Fruit fly (Drosophila melanogaster): ENCODE data around the gene CG43219.

The CG43219 gene

DNA sequence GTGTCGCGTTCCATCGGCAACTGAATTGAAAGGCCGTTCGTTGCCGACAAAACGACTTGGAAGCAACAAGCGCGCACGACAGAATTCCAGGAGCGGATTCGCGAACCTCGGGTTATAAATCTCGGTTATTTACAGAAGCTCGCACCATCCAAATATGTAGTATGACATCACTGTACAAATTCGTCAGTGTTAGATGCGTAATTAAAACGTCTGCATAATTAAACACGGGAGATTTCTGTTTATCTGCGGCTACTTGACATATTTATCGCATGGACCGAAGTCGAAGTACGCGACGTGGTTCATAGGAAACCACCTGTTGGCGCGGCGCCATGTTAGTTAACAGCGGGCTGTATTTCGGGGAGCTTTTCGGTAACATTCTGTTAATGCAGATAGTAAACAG lies 48.3 kb upstream of the CG43219 start, which contains the start of gene Ac78C (continued):
- TF ChIP-seq grau (tag; optimal IDR thresholded peaks at IDR 0.05) (peak; percentile 83), tgo (GFP tag; IDR thresholded peaks at IDR 0.05) (peak; percentile 84), ems (GFP tag; optimal IDR thresholded peaks at IDR 0.05) (peak; percentile 85), repo (GFP tag; optimal IDR thresholded peaks at IDR 0.05) (peak; percentile 91), ttk (GFP tag; IDR thresholded peaks at IDR 0.05) (peak; percentile 75), CG5245 (GFP tag; optimal IDR thresholded peaks at IDR 0.05) (peak; percentile 73), CG9609 (GFP tag; optimal IDR thresholded peaks at IDR 0.05) (peak; percentile 82), peb (GFP tag; IDR thresholded peaks at IDR 0.05) (peak; percentile 54), CG11093 (GFP tag; IDR thresholded peaks at IDR 0.05) (peak; percentile 66; the same call in 2 of the 3 replicates), CG32767 (GFP tag; IDR thresholded peaks at IDR 0.05) (peak; percentile 77), jigr1 (GFP tag; IDR thresholded peaks at IDR 0.05) (peak; percentile 39; the same call in 1 of the 3 replicates), CG13296 (GFP tag; optimal IDR thresholded peaks at IDR 0.05) (peak; percentile 96), CG13775 (GFP tag; optimal IDR thresholded peaks at IDR 0.05) (peak; percentile 51), Sox102F (GFP tag; optimal IDR thresholded peaks at IDR 0.05) (peak; percentile 77), CG11696 (GFP tag; IDR thresholded peaks at IDR 0.05) (0 out of 2 replicates have a peak, but pooled peaks have one; percentile 47), CG1024 (GFP tag; IDR thresholded peaks at IDR 0.05) (peak; percentile 49; the same call in 1 of the 2 replicates), CG7271 (tag; optimal IDR thresholded peaks at IDR 0.05) (peak; percentile 37), wek (GFP tag; optimal IDR thresholded peaks at IDR 0.05) (peak; percentile 77), Ssrp (tag; optimal IDR thresholded peaks at IDR 0.05) (no peak), CG1602 (GFP tag; optimal IDR thresholded peaks at IDR 0.05) (peak; percentile 31), dmrt11E (tag; optimal IDR thresholded peaks at IDR 0.05) (no peak), corto (GFP tag; optimal IDR thresholded peaks at IDR 0.05) (no peak), Sry-δ (GFP tag; optimal IDR thresholded peaks at IDR 0.05) (peak; percentile 32), CG17328 (GFP tag; IDR thresholded peaks at IDR 0.05) (peak; percentile 72), CG2129 (GFP tag; IDR thresholded peaks at IDR 0.05; ENCODE audit: partially characterized antibody) (no peak), bab2 (GFP tag; optimal IDR thresholded peaks at IDR 0.05) (peak; percentile 90), CG11085 (GFP tag; IDR thresholded peaks at IDR 0.05) (peak; percentile 82), pho (GFP tag; optimal IDR thresholded peaks at IDR 0.05) (peak; percentile 82), abd-A (tag; optimal IDR thresholded peaks at IDR 0.05) (peak; percentile 88), kah (GFP tag; optimal IDR thresholded peaks at IDR 0.05) (peak; percentile 99), CG42726 (GFP tag; IDR thresholded peaks at IDR 0.05; ENCODE audit: partially characterized antibody) (0 out of 2 replicates have a peak, but pooled peaks have one; percentile 29), tap (tag; optimal IDR thresholded peaks at IDR 0.05) (peak; percentile 76), fd3F (GFP tag; optimal IDR thresholded peaks at IDR 0.05) (peak; percentile 88), gro (GFP tag; optimal IDR thresholded peaks at IDR 0.05) (peak; percentile 96), CG3726 (GFP tag; IDR thresholded peaks at IDR 0.05) (0 out of 3 replicates have a peak, but pooled peaks have one; percentile 60), CG15479 (GFP tag; optimal IDR thresholded peaks at IDR 0.05) (no peak), CG3407 (GFP tag; optimal IDR thresholded peaks at IDR 0.05) (peak; percentile 22), unpg (GFP tag; optimal IDR thresholded peaks at IDR 0.05) (peak; percentile 89), fru (optimal IDR thresholded peaks at IDR 0.05) (no peak), sob (GFP tag; IDR thresholded peaks at IDR 0.05) (peak; percentile 95), eve (GFP tag; optimal IDR thresholded peaks at IDR 0.05) (no peak), CG10274 (GFP tag; optimal IDR thresholded peaks at IDR 0.05) (peak; percentile 75), CG15011 (GFP tag; optimal IDR thresholded peaks at IDR 0.05) (peak; percentile 70), CG1233 (GFP tag; optimal IDR thresholded peaks at IDR 0.05) (peak; percentile 86), Doc2 (GFP tag; IDR thresholded peaks at IDR 0.05) (peak; percentile 51; the same call in 1 of the 2 replicates), CG17802 (tag; optimal IDR thresholded peaks at IDR 0.05) (peak; percentile 48), ro (GFP tag; IDR thresholded peaks at IDR 0.05) (peak; percentile 43), vfl (GFP tag; optimal IDR thresholded peaks at IDR 0.05) (peak; percentile 91), CG7357 (GFP tag; IDR thresholded peaks at IDR 0.05) (peak; percentile 70; the same call in 1 of the 3 replicates), sima (GFP tag; optimal IDR thresholded peaks at IDR 0.05) (peak; percentile 67), CG17912 (GFP tag; optimal IDR thresholded peaks at IDR 0.05) (peak; percentile 84)

Data from whole organism, embryonic.